Worm (Caenorhabditis elegans): ENCODE measurements around the gene Y37D8A.29.

Gene Y37D8A.29

DNA sequence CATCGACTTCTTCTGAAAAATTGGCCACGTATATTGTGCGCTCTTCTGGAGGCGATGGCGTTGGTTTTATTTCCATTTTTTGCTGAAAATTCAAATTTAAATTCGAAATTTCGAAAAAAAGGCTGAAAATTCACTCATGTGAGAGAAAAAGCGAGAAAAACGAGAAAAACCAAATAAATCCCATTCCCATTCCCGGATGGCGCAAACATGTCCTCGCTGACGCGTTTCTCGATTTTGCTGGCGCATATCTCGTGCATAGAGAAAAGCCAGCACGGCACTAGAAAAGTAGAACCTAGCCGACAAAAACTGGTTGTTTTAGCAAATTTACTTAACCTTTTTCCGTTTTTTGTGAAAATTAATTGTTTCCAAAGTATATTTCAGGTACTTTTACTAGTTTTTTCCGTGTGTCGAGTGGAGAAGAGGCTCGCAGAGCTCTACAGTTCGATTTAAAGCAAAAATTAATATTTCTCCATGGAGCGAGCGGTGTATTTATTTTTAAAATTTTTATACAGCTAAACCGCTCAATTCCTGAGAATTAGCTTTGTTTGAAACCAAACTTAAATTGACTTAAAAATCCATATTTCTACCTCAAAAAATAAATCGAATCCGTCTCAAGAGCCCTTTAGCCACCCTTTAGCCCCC lies 40.4 kb upstream of the Y37D8A.29 start, which contains the start of gene rbm-7 (continued):
- peak; percentile 60 for TF ChIP-seq mes-2 (tag; optimal IDR thresholded peaks at IDR 0.05; ENCODE audit: poor library complexity, severe bottlenecking)
- no peak for TF ChIP-seq F49E8.2 (tag; optimal IDR thresholded peaks at IDR 0.05; ENCODE audit: borderline replicate concordance)
- TF ChIP-seq hlh-30 (tag; optimal IDR thresholded peaks at IDR 0.05; ENCODE audit: insufficient read depth), result peak; percentile 49
- no peak for TF ChIP-seq tag-97 (GFP tag; IDR thresholded peaks at IDR 0.05)
- TF ChIP-seq nhr-76 (tag; optimal IDR thresholded peaks at IDR 0.05), result no peak
- no peak for TF ChIP-seq nhr-25 (tag; optimal IDR thresholded peaks at IDR 0.05; ENCODE audit: borderline replicate concordance, insufficient read depth)
- TF ChIP-seq madf-5 (GFP tag; IDR thresholded peaks at IDR 0.05), result no peak
- no peak for TF ChIP-seq ceh-28 (tag; optimal IDR thresholded peaks at IDR 0.05)
- TF ChIP-seq F26F4.8 (GFP tag; conservative IDR thresholded peaks at IDR 0.05), result no peak
- TF ChIP-seq nhr-41 (GFP tag; IDR thresholded peaks at IDR 0.05), result no peak
- TF ChIP-seq ZK546.5 (tag; optimal IDR thresholded peaks at IDR 0.05), result no peak
- no peak for TF ChIP-seq unc-39 (tag; optimal IDR thresholded peaks at IDR 0.05)
- no peak for TF ChIP-seq zfp-2 (tag; optimal IDR thresholded peaks at IDR 0.05)
- no peak for TF ChIP-seq madf-9 (GFP tag; conservative IDR thresholded peaks at IDR 0.05)
- TF ChIP-seq zip-11 (GFP tag; IDR thresholded peaks at IDR 0.05), result no peak
- TF ChIP-seq ceh-44 (GFP tag; IDR thresholded peaks at IDR 0.05), result no peak
- 0 out of 2 replicates have a peak, but pooled peaks have one; percentile 30 for TF ChIP-seq egl-43 (GFP tag; IDR thresholded peaks at IDR 0.05)
- TF ChIP-seq hif-1 (tag; optimal IDR thresholded peaks at IDR 0.05), result peak in 1 of 2 experiments; percentile 32
- TF ChIP-seq hlh-11 (tag; optimal IDR thresholded peaks at IDR 0.05), result peak; percentile 56
- peak; percentile 47 for TF ChIP-seq lin-13 (GFP tag; optimal IDR thresholded peaks at IDR 0.05)
- no peak for TF ChIP-seq ces-1 (GFP tag; optimal IDR thresholded peaks at IDR 0.05)
- TF ChIP-seq set-16 (GFP tag; IDR thresholded peaks at IDR 0.05), result no peak
- no peak for TF ChIP-seq pha-4 (GFP tag; IDR thresholded peaks at IDR 0.05)
- TF ChIP-seq pha-4 (tag; optimal IDR thresholded peaks at IDR 0.05), result no peak
- TF ChIP-seq vab-7 (GFP tag; IDR thresholded peaks at IDR 0.05), result no peak
- TF ChIP-seq arid-1 (GFP tag; conservative IDR thresholded peaks at IDR 0.05), result no peak
- TF ChIP-seq jun-1 (tag; optimal IDR thresholded peaks at IDR 0.05), result peak; percentile 53
- TF ChIP-seq mdt-29 (GFP tag; IDR thresholded peaks at IDR 0.05), result no peak
- TF ChIP-seq rbr-2 (tag; optimal IDR thresholded peaks at IDR 0.05), result peak; percentile 62
- TF ChIP-seq spr-1 (tag; optimal IDR thresholded peaks at IDR 0.05), result no peak
- TF ChIP-seq ZK337.2 (GFP tag; IDR thresholded peaks at IDR 0.05), result no peak
- 0 out of 2 replicates have a peak, but pooled peaks have one; percentile 69 for TF ChIP-seq zfp-3 (GFP tag; conservative IDR thresholded peaks at IDR 0.05)
- TF ChIP-seq daf-8 (GFP tag; IDR thresholded peaks at IDR 0.05), result no peak
- no peak for TF ChIP-seq D1046.2 (GFP tag; IDR thresholded peaks at IDR 0.05)
- TF ChIP-seq mxl-2 (GFP tag; conservative IDR thresholded peaks at IDR 0.05), result no peak
- no peak for TF ChIP-seq ceh-82 (tag; optimal IDR thresholded peaks at IDR 0.05)
- TF ChIP-seq lin-39 (tag; optimal IDR thresholded peaks at IDR 0.05), result no peak
- no peak for TF ChIP-seq F10B5.3 (tag; optimal IDR thresholded peaks at IDR 0.05)
- TF ChIP-seq ceh-20 (GFP tag; IDR thresholded peaks at IDR 0.05), result no peak
- TF ChIP-seq hmg-1.1 (GFP tag; IDR thresholded peaks at IDR 0.05), result peak; percentile 67
- TF ChIP-seq nhr-111 (GFP tag; optimal IDR thresholded peaks at IDR 0.05), result no peak
- no peak for TF ChIP-seq daf-12 (tag; optimal IDR thresholded peaks at IDR 0.05)
- no peak for TF ChIP-seq ceh-62 (tag; optimal IDR thresholded peaks at IDR 0.05)
- peak; percentile 25 for TF ChIP-seq nhr-77 (tag; optimal IDR thresholded peaks at IDR 0.05)
- no peak for TF ChIP-seq lin-1 (GFP tag; IDR thresholded peaks at IDR 0.05)
- no peak for TF ChIP-seq Y75B8A.6 (GFP tag; IDR thresholded peaks at IDR 0.05)
- TF ChIP-seq F37D6.2 (tag; optimal IDR thresholded peaks at IDR 0.05), result peak; percentile 30
- no peak for TF ChIP-seq T20F7.1 (GFP tag; optimal IDR thresholded peaks at IDR 0.05)
- TF ChIP-seq duxl-1 (tag; optimal IDR thresholded peaks at IDR 0.05; ENCODE audit: poor library complexity), result no peak
- no peak for TF ChIP-seq R02D3.7 (tag; optimal IDR thresholded peaks at IDR 0.05)
